Worm (Caenorhabditis elegans) whole organism, L2 larva: ENCODE data around the gene AH10.4.

Experiments
- C34F6.9 ChIP-seq: fragments of 150-350 bp; optimal IDR thresholded peaks from 2 replicates; lab custom pipeline; 2014; ENCODE audit warnings: missing biosample characterization, missing genetic modification characterization
- F13H6.1 ChIP-seq: sonication (generic microtip); optimal IDR thresholded peaks from 2 replicates; lab custom pipeline; 2016; ENCODE audit warnings: missing genetic modification characterization, missing compliant biosample characterization
- R02D3.7 ChIP-seq: fragments of 150-350 bp; optimal IDR thresholded peaks from 2 replicates; lab custom pipeline; 2014; ENCODE audit warnings: missing biosample characterization, missing genetic modification characterization
- Y55F3AM.14 ChIP-seq: fragments of 200-800 bp; sonication (Bioruptor generic); optimal IDR thresholded peaks from 2 replicates; lab custom pipeline; 2018; ENCODE audit warnings: mild to moderate bottlenecking, missing genetic modification characterization, missing compliant biosample characterization
- blmp-1 ChIP-seq: sonication (generic microtip); optimal IDR thresholded peaks from 2 replicates; lab custom pipeline; 2017; ENCODE audit warnings: missing genetic modification characterization, mild to moderate bottlenecking, missing compliant biosample characterization, antibody characterized with exemption, moderate library complexity; ENCODE audit not compliant: insufficient read depth
- ceh-16 ChIP-seq: fragments of 150-350 bp; optimal IDR thresholded peaks from 2 replicates; lab custom pipeline; 2014; ENCODE audit warnings: missing biosample characterization, missing genetic modification characterization
- ceh-82 ChIP-seq: fragments of 150-350 bp; optimal IDR thresholded peaks from 2 replicates; lab custom pipeline; 2014; ENCODE audit warnings: missing biosample characterization, missing genetic modification characterization
- crh-2 ChIP-seq: sonication (generic microtip); optimal IDR thresholded peaks from 2 replicates; lab custom pipeline; 2017; ENCODE audit warnings: missing biosample characterization, missing genetic modification characterization
- dmd-4 ChIP-seq: sonication (generic microtip); optimal IDR thresholded peaks from 2 replicates; lab custom pipeline; 2017; ENCODE audit warnings: missing biosample characterization, missing genetic modification characterization
- egl-27 ChIP-seq: sonication (generic microtip); optimal IDR thresholded peaks from 3 replicates; lab custom pipeline; 2017; ENCODE audit warnings: missing biosample characterization, missing genetic modification reagents, missing genetic modification characterization
- elt-3 ChIP-seq: sonication (generic microtip); optimal IDR thresholded peaks from 2 replicates; lab custom pipeline; 2017; ENCODE audit warnings: missing biosample characterization, missing genetic modification characterization
- fos-1 ChIP-seq: fragments of 150-350 bp; optimal IDR thresholded peaks from 2 replicates; lab custom pipeline; 2014; ENCODE audit warnings: missing biosample characterization, missing genetic modification characterization
- lin-11 ChIP-seq: fragments of 150-350 bp; sonication (generic microtip); optimal IDR thresholded peaks from 2 replicates; lab custom pipeline; 2014; ENCODE audit warnings: missing biosample characterization, missing genetic modification characterization, inconsistent platforms, mixed read lengths
- lin-39 ChIP-seq: fragments of 150-350 bp; optimal IDR thresholded peaks from 2 replicates; lab custom pipeline; 2014; ENCODE audit warnings: missing biosample characterization, missing genetic modification reagents, missing genetic modification characterization
- mab-5 ChIP-seq: fragments of 150-350 bp; optimal IDR thresholded peaks from 2 replicates; lab custom pipeline; 2014; ENCODE audit warnings: missing biosample characterization, missing genetic modification characterization
- mdl-1 ChIP-seq, 2 experiments: fragments of 150-350 bp in 1 of 2; sonication (generic microtip) in 1 of 2; optimal IDR thresholded peaks; 2 replicates each; lab custom pipeline; 2017; ENCODE audit warnings: missing biosample characterization in 2 of 2, missing genetic modification characterization in 2 of 2
- nhr-11 ChIP-seq: fragments of 150-350 bp; optimal IDR thresholded peaks from 2 replicates; lab custom pipeline; 2014; ENCODE audit warnings: missing biosample characterization, missing genetic modification characterization
- nhr-12 ChIP-seq: fragments of 150-350 bp; optimal IDR thresholded peaks from 2 replicates; lab custom pipeline; 2014; ENCODE audit warnings: missing biosample characterization, missing genetic modification characterization
- nhr-129 ChIP-seq: fragments of 150-350 bp; optimal IDR thresholded peaks from 2 replicates; lab custom pipeline; 2014; ENCODE audit warnings: missing biosample characterization, missing genetic modification characterization
- nhr-237 ChIP-seq: fragments of 150-350 bp; optimal IDR thresholded peaks from 2 replicates; lab custom pipeline; 2014; ENCODE audit warnings: missing biosample characterization, missing genetic modification characterization
- nhr-25 ChIP-seq: fragments of 150-350 bp; sonication (generic microtip); optimal IDR thresholded peaks from 3 replicates; lab custom pipeline; 2014; ENCODE audit warnings: missing biosample characterization, missing genetic modification characterization
- nhr-77 ChIP-seq: fragments of 150-350 bp; optimal IDR thresholded peaks from 2 replicates; lab custom pipeline; 2014; ENCODE audit warnings: missing biosample characterization, missing genetic modification characterization
- peb-1 ChIP-seq: fragments of 150-350 bp; optimal IDR thresholded peaks from 2 replicates; lab custom pipeline; 2014; ENCODE audit warnings: missing biosample characterization, missing genetic modification characterization
- skn-1 ChIP-seq: sonication (generic microtip); optimal IDR thresholded peaks from 2 replicates; lab custom pipeline; 2017; ENCODE audit warnings: missing biosample characterization, missing genetic modification characterization
- sma-3 ChIP-seq: sonication (generic microtip); optimal IDR thresholded peaks from 2 replicates; lab custom pipeline; 2016; ENCODE audit warnings: missing genetic modification reagents, missing genetic modification characterization, missing compliant biosample characterization
- sma-9 ChIP-seq, 2 experiments: fragments of 150-350 bp in 1 of 2; sonication (generic microtip) in 1 of 2; optimal IDR thresholded peaks; 2 replicates each; lab custom pipeline; 2014 to 2016; ENCODE audit warnings: missing genetic modification characterization in 2 of 2, mild to moderate bottlenecking in 1 of 2, missing biosample characterization in 1 of 2, missing compliant biosample characterization in 1 of 2, missing genetic modification reagents in 1 of 2, moderate library complexity in 1 of 2
- unc-39 ChIP-seq: fragments of 150-350 bp; optimal IDR thresholded peaks from 2 replicates; lab custom pipeline; 2014; ENCODE audit warnings: missing biosample characterization, missing genetic modification characterization
- unc-62 ChIP-seq: fragments of 150-350 bp; optimal IDR thresholded peaks from 2 replicates; lab custom pipeline; 2014; ENCODE audit warnings: missing biosample characterization, missing genetic modification reagents, missing genetic modification characterization
- zag-1 ChIP-seq: fragments of 150-350 bp; optimal IDR thresholded peaks from 2 replicates; lab custom pipeline; 2014; ENCODE audit warnings: missing biosample characterization, missing genetic modification characterization
- ztf-4 ChIP-seq: fragments of 150-350 bp; optimal IDR thresholded peaks from 2 replicates; lab custom pipeline; 2014; ENCODE audit warnings: missing biosample characterization, missing genetic modification characterization

The AH10.4 gene

ce11 chrV:14182860-14183259, 45.2 kb upstream of the AH10.4 start, which contains the start of gene cest-2.3:
Gene cest-2.3, minus strand, starts transcription at chrV:14182960.
- no peak for TF ChIP-seq nhr-129 (tag; lab: Kevin White, UChicago)
- TF ChIP-seq nhr-77 (tag; lab: Kevin White, UChicago): no peak
- TF ChIP-seq crh-2: no peak
- TF ChIP-seq egl-27: no peak
- no peak for TF ChIP-seq lin-39

- TF ChIP-seq elt-3 (tag; lab: Kevin White, UChicago): no peak
- TF ChIP-seq nhr-11 (tag; lab: Kevin White, UChicago): no peak
- no peak for TF ChIP-seq nhr-25 (tag; lab: Kevin White, UChicago)
- no peak for TF ChIP-seq C34F6.9 (tag; lab: Kevin White, UChicago)
- TF ChIP-seq R02D3.7 (tag; lab: Kevin White, UChicago): no peak
- TF ChIP-seq zag-1 (tag; lab: Kevin White, UChicago): no peak
- TF ChIP-seq ceh-16: no peak
- no peak for TF ChIP-seq peb-1 (tag; lab: Kevin White, UChicago)
- TF ChIP-seq skn-1 (tag; lab: Kevin White, UChicago): no peak
- no peak for TF ChIP-seq ztf-4
- TF ChIP-seq nhr-12: no peak
- no peak for TF ChIP-seq sma-3 (GFP tag; lab: Kevin White, UChicago)
- no peak for TF ChIP-seq fos-1
- no peak for TF ChIP-seq sma-9 (GFP tag; optimal IDR thresholded peaks at IDR 0.05; lab: Kevin White, UChicago)
- TF ChIP-seq sma-9 (tag; optimal IDR thresholded peaks at IDR 0.05; lab: Kevin White, UChicago): no peak
- TF ChIP-seq nhr-129 (tag; lab: Kevin White, UChicago): no peak
- TF ChIP-seq ceh-82 (tag; lab: Kevin White, UChicago): no peak
- TF ChIP-seq lin-11 (tag; lab: Kevin White, UChicago): no peak
- no peak for TF ChIP-seq mab-5 (tag; lab: Kevin White, UChicago)
Observed at ce11 chrV:14179947-14180346, 42.3 kb upstream of the AH10.4 start, which contains the start of gene ZC376.8. Gene ZC376.8, plus strand, starts transcription at chrV:14180247.

ce11 chrV:14177657-14178129, 40.0 kb upstream of the AH10.4 start, which contains the start of gene ceh-74:
Gene ceh-74, plus strand, starts transcription at chrV:14178079.
- TF ChIP-seq lin-11 (tag; lab: Kevin White, UChicago) (no peak), nhr-129 (tag; lab: Kevin White, UChicago) (peak; percentile 50), sma-9 (GFP tag; optimal IDR thresholded peaks at IDR 0.05; lab: Kevin White, UChicago) (peak; percentile 7), sma-9 (tag; optimal IDR thresholded peaks at IDR 0.05; lab: Kevin White, UChicago) (no peak), C34F6.9 (tag; lab: Kevin White, UChicago) (peak; percentile 61), egl-27 (no peak), F13H6.1 (peak; percentile 16)
- TF ChIP-seq, all 48 proteins: peak for 4

ce11 chrV:14176572-14176971, 38.9 kb upstream of the AH10.4 start:
- TF ChIP-seq C34F6.9 (tag; lab: Kevin White, UChicago) (no peak), blmp-1 (tag; lab: Kevin White, UChicago) (no peak), unc-62 (GFP tag; lab: Kevin White, UChicago) (no peak), nhr-12 (no peak), lin-11 (tag; lab: Kevin White, UChicago) (no peak)

- TF ChIP-seq unc-39 (tag; lab: Kevin White, UChicago): no peak
- peak; percentile 59 for TF ChIP-seq fos-1
- TF ChIP-seq lin-11 (tag; lab: Kevin White, UChicago): no peak
- TF ChIP-seq F13H6.1: no peak
- TF ChIP-seq crh-2: no peak
- no peak for TF ChIP-seq nhr-12
- no peak for TF ChIP-seq Y55F3AM.14 (GFP tag; lab: Kevin White, UChicago)
- TF ChIP-seq nhr-237 (tag; lab: Kevin White, UChicago): no peak
- TF ChIP-seq mdl-1 (tag; optimal IDR thresholded peaks at IDR 0.05; lab: Kevin White, UChicago): no peak
- TF ChIP-seq, all 48 proteins: peak for 1
Observed at ce11 chrV:14175216-14175615, 37.5 kb upstream of the AH10.4 start, which contains the start of gene cest-2.2. Gene cest-2.2, minus strand, starts transcription at chrV:14175355.

ce11 chrV:14171284-14171683, 33.6 kb upstream of the AH10.4 start, which contains the start of gene cest-2.1:
Gene cest-2.1, minus strand, starts transcription at chrV:14171481.
- TF ChIP-seq ztf-4 (no peak), unc-62 (GFP tag; lab: Kevin White, UChicago) (no peak), dmd-4 (no peak)
